Fruit fly (Drosophila melanogaster) whole organism: Measurements from ENCODE around the gene CG42729.

Experiments
- CG8478 ChIP-seq: fragments of >200 bp; optimal IDR thresholded peaks from 2 replicates; lab custom pipeline; 2018; ENCODE audit warnings: inconsistent platforms
- Dll ChIP-seq: fragments of >200 bp; optimal IDR thresholded peaks from 2 replicates; lab custom pipeline; 2017
- EcR ChIP-seq, 2 experiments: fragments of >200 bp; optimal IDR thresholded peaks; 2 replicates each; lab custom pipeline; 2017; ENCODE audit warnings: missing biosample characterization in 2 of 2, missing genetic modification characterization in 2 of 2, missing genetic modification reagents in 2 of 2
- pan ChIP-seq: fragments of >200 bp; optimal IDR thresholded peaks from 2 replicates; lab custom pipeline; 2017
- psq ChIP-seq: fragments of >200 bp; optimal IDR thresholded peaks from 2 replicates; lab custom pipeline; 2017
- usp ChIP-seq: fragments of >200 bp; optimal IDR thresholded peaks from 2 replicates; lab custom pipeline; 2017; ENCODE audit warnings: missing biosample characterization, missing genetic modification characterization, mixed read lengths

DNA sequence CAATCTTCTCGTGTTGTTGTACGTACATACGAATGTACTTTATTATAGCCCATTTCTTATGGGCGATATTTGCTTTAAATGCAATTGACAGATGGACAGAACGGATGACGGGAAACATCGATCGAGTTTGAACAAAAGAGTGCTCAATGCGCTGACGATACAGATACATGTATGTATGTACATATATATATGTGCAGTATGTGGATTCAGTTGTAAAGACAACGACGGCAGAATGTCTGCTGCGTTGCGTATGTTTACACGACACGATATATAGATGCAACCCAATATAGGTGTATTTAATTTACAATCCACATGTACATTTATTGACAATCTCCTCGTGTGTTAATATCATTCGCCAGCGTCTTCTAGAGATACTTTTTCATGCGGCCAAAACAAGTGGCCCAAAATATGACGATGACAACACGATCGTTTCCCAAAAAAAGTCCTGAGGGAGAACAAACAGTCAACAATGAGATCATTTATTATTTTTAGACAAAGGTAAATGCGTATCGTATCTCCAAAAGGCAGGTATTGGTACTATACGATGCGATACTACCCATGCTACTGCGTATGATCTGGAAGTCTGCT is 3.4 kb upstream of the CG42729 start:
- TF ChIP-seq CG8478 (lab: Kevin White, UChicago): no peak
- TF ChIP-seq usp (GFP tag; lab: Kevin White, UChicago): no peak
- no peak for TF ChIP-seq psq (lab: Kevin White, UChicago)
- no peak for TF ChIP-seq EcR (GFP tag; optimal IDR thresholded peaks at IDR 0.05; lab: Kevin White, UChicago)
- no peak for TF ChIP-seq pan
- no peak for TF ChIP-seq Dll
